Worm (Caenorhabditis elegans) whole organism, dauer: ENCODE data around the gene sms-1.

Experiments used
- unc-62 ChIP-seq: sonication (generic microtip); optimal IDR thresholded peaks from 2 replicates; lab custom pipeline; 2017; ENCODE audit warnings: missing biosample characterization, missing genetic modification reagents, missing genetic modification characterization

The sms-1 gene

DNA sequence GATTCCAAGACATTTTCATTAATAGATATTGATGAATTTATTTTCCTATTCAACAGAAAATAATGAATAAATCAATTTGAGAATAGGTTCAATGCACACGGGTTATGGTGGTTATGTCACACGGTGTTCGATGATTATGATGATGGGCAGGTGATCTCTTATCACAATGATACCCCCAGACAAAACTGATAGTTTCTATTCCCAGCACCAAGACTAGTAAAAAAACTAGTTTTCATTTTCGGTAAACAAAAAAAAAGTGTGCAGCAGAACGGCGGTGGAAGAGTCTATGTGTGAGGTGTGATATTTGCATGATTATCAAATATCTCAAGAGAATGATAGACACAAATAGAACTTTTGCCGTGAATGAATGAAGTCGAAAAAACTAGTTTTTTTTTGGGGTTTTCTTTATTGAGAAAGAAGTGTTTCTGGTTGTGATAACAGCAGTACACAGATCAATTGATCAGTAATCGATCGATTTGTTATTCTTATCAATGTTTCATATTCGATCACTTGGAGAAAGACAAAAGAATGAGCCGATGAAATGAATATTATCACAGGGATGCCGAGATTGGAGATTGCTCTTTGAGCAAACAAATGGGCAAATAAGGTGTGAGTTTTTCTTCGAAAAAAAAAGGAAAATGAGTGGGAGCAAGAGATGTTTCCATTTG is 10.0 kb downstream of the sms-1 start:
- TF ChIP-seq unc-62, result no peak

DNA sequence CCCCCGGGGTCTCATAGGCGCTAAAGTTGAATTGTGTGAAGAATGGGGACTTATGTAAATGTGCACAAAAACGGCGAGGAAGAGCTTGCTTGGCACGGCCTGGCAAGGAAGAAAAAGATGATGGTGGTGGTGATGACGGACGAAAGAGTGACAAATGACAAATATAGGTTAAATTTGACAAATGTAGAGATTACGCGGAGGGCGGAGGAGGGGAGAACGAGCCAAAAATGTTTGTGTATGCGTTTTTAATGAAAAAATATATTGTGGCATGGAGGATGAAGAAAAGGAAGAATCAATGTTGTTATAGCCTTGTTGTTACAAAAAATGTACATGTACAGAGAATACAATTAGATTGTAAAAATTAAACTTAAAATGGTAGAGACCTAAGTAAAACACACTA is 11.1 kb downstream of the sms-1 start:
- TF ChIP-seq unc-62, result no peak

DNA sequence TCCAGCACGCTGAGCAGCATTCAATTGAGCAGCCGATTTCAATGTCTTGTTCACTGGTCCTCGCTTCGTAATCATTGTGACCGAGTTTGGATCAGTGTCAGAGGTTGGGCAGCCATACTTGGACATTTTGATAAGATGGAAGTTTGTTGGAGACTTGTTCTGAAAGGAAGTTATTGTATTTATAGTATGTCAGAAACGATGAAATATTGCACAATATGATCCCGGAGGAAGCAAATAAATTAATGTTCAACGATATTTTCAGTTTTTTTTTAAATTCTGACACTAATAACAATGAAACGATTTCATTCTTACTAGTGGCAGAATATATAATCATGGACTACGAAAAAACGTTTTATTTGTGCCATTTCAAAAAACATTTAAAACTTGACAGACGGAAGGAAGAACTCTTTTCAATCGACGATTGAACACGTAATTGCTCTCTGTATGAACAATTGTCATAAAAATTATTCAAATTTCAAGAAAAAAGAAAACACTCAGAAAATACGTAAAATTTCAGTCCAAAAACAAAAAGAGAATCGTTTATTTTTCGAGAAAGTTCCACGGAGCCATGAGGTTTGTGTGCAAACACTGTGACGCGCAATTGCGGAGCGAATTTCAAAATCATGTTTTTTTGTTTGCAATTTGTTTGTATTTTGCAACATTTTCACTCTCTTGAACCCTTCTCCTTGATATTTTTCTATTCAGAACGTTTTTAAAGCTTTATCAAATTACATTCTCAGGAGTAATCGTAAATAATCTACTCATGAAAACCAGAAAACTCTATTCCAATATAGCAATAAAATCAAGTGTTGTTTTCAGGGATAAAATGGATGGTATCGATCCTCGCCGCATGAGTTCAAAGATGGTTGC is 17.7 kb downstream of the sms-1 start, which contains the start of the genes mbf-1 and nse-4:
Gene mbf-1, minus strand, starts transcription at position 343 of the 870 bp plus-strand sequence.
Gene nse-4, plus strand, starts transcription at position 820 of the 870 bp plus-strand sequence.
- no peak for TF ChIP-seq unc-62

DNA sequence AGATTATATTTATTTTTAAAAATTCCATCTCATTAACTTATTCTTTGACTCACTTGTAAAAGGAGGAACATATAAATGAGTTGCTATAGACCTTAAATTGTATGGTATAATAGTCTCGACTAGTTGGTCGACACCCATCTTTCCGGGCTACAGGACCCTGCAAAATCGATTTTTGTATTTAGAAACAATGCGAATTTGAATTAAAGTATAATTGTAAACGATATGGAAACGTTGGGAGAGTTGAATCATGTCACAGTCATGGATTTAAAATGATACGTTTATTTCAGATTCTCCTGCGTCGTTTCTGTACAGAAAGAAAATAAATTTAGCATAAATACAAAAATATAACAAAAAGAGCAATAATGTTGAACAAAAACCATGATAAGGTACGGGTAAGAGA is 18.9 kb downstream of the sms-1 start, which contains the start of gene catp-8:
Gene catp-8, minus strand, starts transcription at position 157 of the 400 bp plus-strand sequence.
- TF ChIP-seq unc-62, result no peak

DNA sequence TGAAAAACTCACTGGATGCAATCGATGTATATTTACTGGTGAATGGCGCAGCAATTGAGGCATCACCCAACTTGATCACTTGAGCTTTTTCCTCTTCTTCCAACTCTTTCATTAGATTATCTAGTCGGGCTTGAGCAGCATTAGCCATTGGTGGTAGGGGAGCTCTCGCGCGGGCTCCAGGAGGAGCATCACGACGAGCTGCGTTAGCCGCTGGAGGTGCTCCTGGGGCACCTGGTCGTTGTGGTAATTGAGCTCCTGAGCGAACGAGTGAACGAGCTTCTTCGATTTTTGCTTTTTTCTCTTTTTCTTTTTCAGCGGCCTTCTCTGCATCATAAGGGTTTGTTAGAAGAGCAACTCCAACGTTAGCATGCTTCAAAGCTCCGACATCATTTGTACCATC is 22.9 kb downstream of the sms-1 start:
- no peak for TF ChIP-seq unc-62

DNA sequence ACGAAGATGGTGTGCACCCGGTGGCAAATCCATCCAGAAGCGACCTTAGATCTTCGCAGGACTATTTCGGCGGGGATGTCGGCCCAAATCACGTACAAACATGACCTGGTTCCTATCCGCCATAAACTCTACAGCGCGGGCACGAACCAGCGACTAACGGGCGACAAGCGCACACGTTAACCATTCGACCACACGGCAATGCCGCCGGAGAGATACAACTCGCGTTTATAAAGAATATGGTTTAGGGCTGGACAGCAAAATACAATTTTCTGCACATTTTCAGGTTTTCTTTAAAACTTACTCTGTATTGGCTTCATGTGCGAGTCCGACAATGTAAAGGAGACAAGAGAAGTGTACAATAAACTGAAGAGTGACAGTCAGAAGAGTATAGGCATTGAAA is 23.9 kb downstream of the sms-1 start:
- no peak for TF ChIP-seq unc-62

DNA sequence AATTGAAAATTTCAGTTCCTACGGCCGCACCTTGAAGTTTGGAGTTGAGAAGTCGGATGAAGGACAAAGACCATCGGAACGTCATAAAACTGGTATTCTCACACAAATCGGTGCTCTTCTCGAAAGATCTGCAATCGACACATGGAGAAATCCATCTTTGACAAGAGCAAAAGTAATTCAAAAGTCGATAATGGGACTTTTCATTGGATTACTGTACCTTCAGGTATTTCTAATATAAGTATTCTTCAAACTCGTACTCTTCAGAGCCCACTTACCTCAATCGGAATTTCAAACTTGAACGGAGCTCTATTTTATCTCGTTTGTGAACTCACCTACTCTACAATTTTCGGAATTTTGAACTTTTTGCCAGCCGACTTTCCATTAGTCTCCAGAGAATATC is 26.0 kb downstream of the sms-1 start:
- TF ChIP-seq unc-62, result no peak

DNA sequence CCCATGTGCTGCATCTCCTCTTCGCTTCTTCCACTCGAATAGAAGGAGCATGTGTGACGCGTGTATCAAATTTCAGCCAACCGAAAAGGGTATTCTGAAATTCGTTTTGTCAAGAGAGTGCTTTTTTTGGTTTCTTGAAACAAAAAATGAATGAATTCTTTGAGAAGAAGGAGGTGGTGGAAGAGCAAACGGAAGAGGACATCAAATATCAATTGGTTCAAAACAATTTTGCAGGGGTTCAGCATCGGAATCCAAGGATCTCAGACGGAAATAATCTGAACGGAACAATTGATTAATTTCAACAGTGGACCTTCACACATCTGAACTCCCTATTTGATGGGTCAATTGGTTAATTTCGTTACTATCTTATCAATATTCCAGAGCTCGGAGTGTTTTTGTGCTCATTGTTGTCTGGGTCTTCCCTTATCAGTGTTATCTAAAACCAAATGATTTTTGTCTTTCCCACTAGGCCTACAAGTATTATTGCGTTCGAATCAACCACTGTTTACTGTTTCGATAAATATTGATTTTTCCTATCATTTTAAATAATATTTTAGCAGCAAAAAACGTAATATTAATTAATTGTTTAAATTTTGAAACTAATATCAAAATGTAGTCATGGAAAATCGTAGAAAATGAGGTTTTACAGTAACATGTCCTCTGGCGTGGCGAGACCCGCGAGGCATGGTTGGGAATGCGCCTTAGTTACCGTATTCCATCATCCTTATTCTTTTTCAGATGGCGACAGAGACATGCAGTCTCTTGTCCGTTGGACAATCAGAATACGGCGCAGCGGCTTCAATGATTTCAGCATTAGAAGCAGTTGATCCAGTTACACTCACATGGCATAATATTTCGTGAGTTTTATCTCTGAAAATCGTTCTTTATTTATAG is 28.0 kb downstream of the sms-1 start, which contains the start of the genes C10C6.13 and wht-2:
Gene C10C6.13, minus strand, starts transcription at position 51 of the 894 bp plus-strand sequence.
Gene wht-2, plus strand, starts transcription at position 739 of the 894 bp plus-strand sequence.
- no peak for TF ChIP-seq unc-62

DNA sequence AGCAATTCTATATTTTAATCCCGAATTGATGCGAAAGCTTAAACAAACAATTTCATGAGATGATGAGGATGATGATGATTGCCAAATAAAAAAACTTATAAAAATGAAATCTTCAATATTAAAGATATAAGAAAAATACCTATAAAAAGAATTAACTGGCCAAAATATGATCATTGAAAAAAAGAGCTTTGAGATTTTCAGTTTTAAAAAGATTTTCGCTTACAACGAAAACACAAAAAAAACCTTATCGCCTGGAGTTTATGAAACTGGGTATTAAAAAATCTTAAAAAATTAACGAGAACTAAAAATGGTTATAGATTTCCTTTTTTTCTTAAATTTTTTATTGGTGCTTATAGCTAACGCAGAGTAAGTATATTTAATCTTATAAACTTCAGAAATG is 30.6 kb downstream of the sms-1 start, which contains the start of gene C10C6.7:
Gene C10C6.7, minus strand, starts transcription at position 101 of the 400 bp plus-strand sequence.
- no peak for TF ChIP-seq unc-62

DNA sequence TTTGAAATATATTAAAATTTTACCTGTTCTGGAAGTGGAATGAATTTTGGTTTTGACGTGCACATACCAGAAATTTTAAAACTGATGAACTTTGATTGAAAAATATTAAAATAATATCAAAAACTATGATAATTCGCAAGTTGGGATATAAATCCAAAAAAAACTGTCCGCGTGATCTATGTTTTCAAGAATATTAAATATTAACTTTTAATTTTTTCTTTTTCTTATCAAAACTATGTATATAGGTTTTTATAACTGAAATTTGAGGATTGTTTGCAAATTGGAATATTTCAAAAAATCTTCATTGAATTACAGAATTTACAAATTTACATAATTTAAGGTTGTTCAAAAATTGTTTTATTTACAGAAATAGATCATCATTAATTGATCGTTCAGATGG is 32.8 kb downstream of the sms-1 start, which contains the start of gene C10C6.3:
Gene C10C6.3, minus strand, starts transcription at position 101 of the 400 bp plus-strand sequence.
- no peak for TF ChIP-seq unc-62

DNA sequence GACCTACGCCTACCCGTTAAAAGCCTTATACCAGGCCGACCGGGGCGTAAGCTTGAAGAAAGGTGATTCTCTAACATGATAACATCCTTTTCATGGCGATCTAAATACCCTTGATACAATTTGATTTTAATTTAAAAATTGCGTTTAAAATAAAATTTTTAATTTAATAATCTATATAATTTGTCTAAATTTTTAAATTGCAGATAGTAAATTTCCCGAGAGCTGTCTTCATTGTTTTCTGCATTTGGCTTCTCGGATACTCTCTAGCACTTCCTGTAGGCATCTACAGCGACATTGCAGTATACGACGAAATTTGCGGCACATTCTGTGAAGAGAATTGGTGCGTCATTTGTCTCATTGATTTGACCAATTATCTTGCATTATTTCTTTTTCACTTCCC is 36.6 kb downstream of the sms-1 start:
- no peak for TF ChIP-seq unc-62

DNA sequence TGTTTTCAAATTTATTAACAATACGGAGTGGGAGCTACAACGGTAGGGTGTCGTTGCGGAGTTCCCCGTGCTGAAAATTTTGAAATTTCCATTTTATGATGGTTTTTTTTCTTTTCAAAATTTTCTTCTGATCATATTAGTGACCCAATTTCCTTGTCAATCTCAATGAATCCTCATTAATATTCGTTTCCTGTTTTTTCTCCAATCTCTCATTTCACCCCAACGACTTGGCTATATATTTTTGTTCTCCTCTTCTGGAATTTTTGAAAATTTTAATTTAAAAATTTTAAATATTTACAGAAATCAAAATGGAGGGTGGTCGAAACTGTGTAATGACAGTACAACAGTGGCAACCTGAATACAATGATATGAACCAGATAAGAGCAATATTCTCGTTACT is 38.3 kb downstream of the sms-1 start, which contains the start of gene npr-3:
Gene npr-3, plus strand, starts transcription at position 301 of the 400 bp plus-strand sequence.
- no peak for TF ChIP-seq unc-62

DNA sequence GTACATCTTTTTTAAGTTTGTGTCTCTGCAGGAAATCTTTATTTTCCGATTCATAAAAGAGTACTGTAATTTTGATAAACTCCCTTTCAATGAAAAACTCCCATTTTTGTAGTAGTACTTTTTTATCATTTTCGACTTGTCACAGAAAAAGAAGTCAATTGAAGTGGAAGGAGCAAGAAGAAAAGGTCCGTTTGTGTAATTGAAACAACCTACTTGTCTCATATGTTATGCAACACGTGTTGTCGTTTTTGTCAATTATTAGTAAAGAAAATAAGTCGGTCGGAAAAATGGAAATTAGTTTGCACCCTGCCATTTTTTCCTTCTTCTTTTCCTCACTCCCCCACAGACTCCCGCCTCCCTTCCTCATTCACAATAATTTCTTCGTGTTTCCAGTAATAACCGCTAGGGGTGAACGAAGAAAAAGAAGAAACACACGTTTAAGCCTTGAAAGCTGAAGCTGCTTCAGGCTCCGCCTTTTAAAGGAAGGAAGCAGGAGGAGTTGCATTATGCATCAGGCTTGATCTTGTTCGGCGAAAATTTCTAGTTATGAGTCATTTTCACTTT is 39.2 kb downstream of the sms-1 start:
- no peak for TF ChIP-seq unc-62

DNA sequence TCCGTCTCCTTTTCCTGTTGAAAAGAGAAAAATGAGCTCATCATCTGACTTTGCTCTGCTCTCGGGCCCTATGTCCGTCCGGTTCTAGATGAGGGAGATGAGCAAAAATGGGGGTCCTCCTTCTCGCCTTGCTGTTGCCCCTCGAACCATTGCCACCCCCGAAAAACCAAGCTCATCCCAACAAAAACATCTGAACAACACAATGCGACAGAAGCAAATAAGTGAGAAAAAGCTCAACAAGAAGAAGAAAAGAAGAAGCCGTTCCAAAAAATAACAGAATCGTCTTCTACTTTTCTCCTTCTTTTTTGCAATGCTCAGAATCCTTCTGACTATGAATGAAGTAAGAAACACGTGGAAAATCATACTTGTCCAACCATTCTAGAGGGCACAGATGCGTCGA is 42.1 kb downstream of the sms-1 start:
- no peak for TF ChIP-seq unc-62

DNA sequence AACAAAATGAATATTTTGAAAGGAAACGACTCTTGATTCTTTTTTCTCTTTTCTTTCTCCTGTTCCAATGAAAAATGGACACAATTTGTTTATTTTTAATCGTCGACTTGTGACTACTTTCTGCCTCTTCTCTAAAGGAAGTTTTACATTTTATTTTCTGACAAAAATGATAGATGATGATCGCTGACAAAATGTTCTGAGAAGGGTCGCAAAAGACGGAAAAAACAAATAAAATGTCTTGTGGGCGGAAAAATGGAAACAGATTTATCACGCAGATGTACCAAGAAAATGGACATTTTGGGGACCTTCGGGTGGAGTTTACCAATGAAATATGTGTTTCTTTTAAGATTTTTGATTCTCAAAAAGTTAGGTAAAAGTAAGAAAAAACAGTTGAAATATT is 45.0 kb downstream of the sms-1 start:
- TF ChIP-seq unc-62, result no peak

DNA sequence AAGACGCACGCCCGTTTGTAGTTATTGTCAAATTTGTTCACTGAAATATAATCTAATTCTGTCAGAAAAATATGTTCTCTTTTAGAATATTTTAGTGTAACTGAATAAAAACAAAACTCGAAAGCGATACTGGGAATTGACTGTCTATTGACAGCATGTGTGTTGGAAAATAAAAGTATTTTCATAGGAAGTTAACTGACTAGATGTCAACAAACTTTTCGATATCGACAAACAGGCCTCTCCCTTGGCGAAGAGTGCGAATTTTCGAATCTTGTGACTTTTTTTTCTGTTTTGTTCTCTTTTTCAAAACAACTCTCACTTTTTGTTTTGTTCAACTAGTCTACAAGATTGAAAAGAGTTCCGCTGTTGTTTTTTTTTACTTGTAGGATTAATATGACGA is 59.7 kb downstream of the sms-1 start:
- TF ChIP-seq unc-62, result no peak
